Worm (Caenorhabditis elegans) whole organism, L1 larva: ENCODE data around the gene emb-8.

Experiments used
- aha-1 ChIP-seq: fragments of 150-350 bp; optimal IDR thresholded peaks from 2 replicates; lab custom pipeline; 2014; ENCODE audit warnings: missing biosample characterization, missing genetic modification characterization
- ceh-8 ChIP-seq: fragments of 200-800 bp; sonication (Bioruptor generic); optimal IDR thresholded peaks from 2 replicates; lab custom pipeline; 2018; ENCODE audit warnings: mild to moderate bottlenecking, missing genetic modification characterization, moderate library complexity, missing compliant biosample characterization
- elt-3 ChIP-seq, 6 experiments: fragments of 150-350 bp in 1 of 6; sonication (generic microtip); optimal IDR thresholded peaks; 2 replicates each; lab custom pipeline; 2017 to 2018; ENCODE audit warnings: missing biosample characterization in 6 of 6, missing genetic modification characterization in 6 of 6, inconsistent platforms in 1 of 6
- fos-1 ChIP-seq: fragments of 150-350 bp; optimal IDR thresholded peaks from 2 replicates; lab custom pipeline; 2014; ENCODE audit warnings: missing biosample characterization, missing genetic modification characterization
- nhr-12 ChIP-seq: sonication (generic microtip); optimal IDR thresholded peaks from 2 replicates; lab custom pipeline; 2017; ENCODE audit warnings: missing biosample characterization, missing genetic modification characterization
- nhr-76 ChIP-seq: sonication (generic microtip); optimal IDR thresholded peaks from 2 replicates; lab custom pipeline; 2017; ENCODE audit warnings: missing biosample characterization, missing genetic modification characterization
- unc-130 ChIP-seq: fragments of 150-350 bp; optimal IDR thresholded peaks from 2 replicates; lab custom pipeline; 2017; ENCODE audit warnings: missing biosample characterization, missing genetic modification characterization, inconsistent platforms
- unc-86 ChIP-seq: sonication (generic microtip); optimal IDR thresholded peaks from 2 replicates; lab custom pipeline; 2016; ENCODE audit warnings: missing genetic modification characterization, missing compliant biosample characterization
- unc-98 ChIP-seq: fragments of 200-800 bp; sonication (Bioruptor generic); IDR thresholded peaks from 2 replicates; pipeline ENCODE4 v1.3.6; 2022; ENCODE audit warnings: missing genetic modification characterization, missing compliant biosample characterization

DNA sequence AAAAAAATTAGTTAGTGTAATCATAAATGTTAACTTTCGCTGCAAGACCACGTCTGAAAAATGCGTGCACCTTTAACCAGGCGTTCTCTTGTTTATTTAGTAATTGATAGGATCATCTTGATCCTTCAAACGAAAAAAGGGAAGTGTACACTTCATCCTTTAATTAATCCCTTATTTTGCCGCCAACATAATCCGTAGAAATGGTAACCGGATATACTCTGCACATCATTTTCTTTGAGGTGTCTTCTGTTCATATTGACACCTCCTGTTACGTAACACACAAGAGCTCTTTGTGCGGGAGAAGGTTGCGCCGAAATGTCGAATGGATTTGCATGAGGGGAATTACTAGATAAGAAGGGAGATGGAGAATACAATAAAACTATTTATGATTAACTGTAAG is 49.2 kb upstream of the emb-8 start:
- TF ChIP-seq fos-1 (no peak), unc-98 (GFP tag; lab: Robert Waterston, UW) (no peak), unc-130 (tag; lab: Kevin White, UChicago) (no peak), unc-86 (no peak), aha-1 (tag; lab: Kevin White, UChicago) (no peak), ceh-8 (GFP tag; lab: Kevin White, UChicago) (no peak), nhr-76 (no peak), elt-3 (tag; optimal IDR thresholded peaks at IDR 0.05; lab: Kevin White, UChicago) (no peak), nhr-12 (no peak)
